Fruit fly (Drosophila melanogaster) Kc167 (cell line): Measurements from ENCODE around the gene CG1213.

ENCODE experiments used
- Myc ChIP-seq: fragments of >200 bp; optimal IDR thresholded peaks from 2 replicates; lab custom pipeline; 2017; ENCODE audit warnings: missing external identifiers
- Sin3A ChIP-seq: fragments of >200 bp; optimal IDR thresholded peaks from 2 replicates; lab custom pipeline; 2018; ENCODE audit warnings: missing external identifiers
- h ChIP-seq: fragments of >200 bp; optimal IDR thresholded peaks from 3 replicates; lab custom pipeline; 2018; ENCODE audit warnings: missing external identifiers
- insv ChIP-seq: fragments of >200 bp; optimal IDR thresholded peaks from 3 replicates; lab custom pipeline; 2018; ENCODE audit warnings: missing external identifiers
- psq ChIP-seq: fragments of >200 bp; optimal IDR thresholded peaks from 2 replicates; lab custom pipeline; 2017; ENCODE audit warnings: missing external identifiers
- ttk ChIP-seq: sonication (Bioruptor generic); optimal IDR thresholded peaks from 2 replicates; lab custom pipeline; 2017; ENCODE audit warnings: missing external identifiers

Gene CG1213

dm6 chr3R:5832345-5832981, 8.5 kb upstream of the CG1213 start:
- TF ChIP-seq Sin3A (lab: Kevin White, UChicago) = no peak
- no peak for TF ChIP-seq psq (lab: Kevin White, UChicago)
- no peak for TF ChIP-seq insv (lab: Kevin White, UChicago)
- TF ChIP-seq h (lab: Kevin White, UChicago) = no peak
- no peak for TF ChIP-seq ttk (lab: Kevin White, UChicago)
- TF ChIP-seq Myc (lab: Kevin White, UChicago) = no peak

- TF ChIP-seq Myc (lab: Kevin White, UChicago) (no peak), insv (lab: Kevin White, UChicago) (no peak), h (lab: Kevin White, UChicago) (no peak)
Measured at dm6 chr3R:5833948-5834504, 6.9 kb upstream of the CG1213 start.

dm6 chr3R:5836536-5836935, 4.4 kb upstream of the CG1213 start:
- no peak for TF ChIP-seq h (lab: Kevin White, UChicago)
- TF ChIP-seq ttk (lab: Kevin White, UChicago) = no peak
- TF ChIP-seq insv (lab: Kevin White, UChicago) = no peak
- no peak for TF ChIP-seq Sin3A (lab: Kevin White, UChicago)
- TF ChIP-seq Myc (lab: Kevin White, UChicago) = no peak
- no peak for TF ChIP-seq psq (lab: Kevin White, UChicago)

- no peak for TF ChIP-seq psq (lab: Kevin White, UChicago)
- TF ChIP-seq h (lab: Kevin White, UChicago) = no peak
- no peak for TF ChIP-seq ttk (lab: Kevin White, UChicago)
- no peak for TF ChIP-seq Myc (lab: Kevin White, UChicago)
- TF ChIP-seq insv (lab: Kevin White, UChicago) = no peak
- no peak for TF ChIP-seq Sin3A (lab: Kevin White, UChicago)
Measured at dm6 chr3R:5838683-5839365, 2.1 kb upstream of the CG1213 start.

DNA sequence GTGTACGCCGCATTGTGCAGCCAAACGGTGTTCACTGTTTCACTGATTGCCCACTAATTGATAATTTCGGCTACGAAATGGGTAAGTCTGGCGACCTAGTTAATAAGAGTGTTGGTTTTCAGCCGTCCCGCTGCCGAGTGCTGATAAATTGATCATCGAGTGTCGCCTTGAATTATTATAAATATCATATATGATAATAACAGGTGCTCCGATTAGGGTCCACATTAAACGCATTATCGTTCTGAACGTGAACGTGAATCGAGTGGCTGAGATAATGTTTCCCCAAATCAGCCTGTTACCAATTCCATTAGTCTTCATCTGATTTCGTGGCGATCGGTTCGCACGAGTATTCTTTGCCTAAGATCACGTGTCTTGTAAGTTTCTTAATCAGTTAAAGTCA, 320 bp downstream of the CG1213 start:
- TF ChIP-seq Myc (lab: Kevin White, UChicago) (no peak), psq (lab: Kevin White, UChicago) (no peak), insv (lab: Kevin White, UChicago) (no peak), Sin3A (lab: Kevin White, UChicago) (no peak), h (lab: Kevin White, UChicago) (no peak), ttk (lab: Kevin White, UChicago) (no peak)

- TF ChIP-seq h (lab: Kevin White, UChicago) (no peak), insv (lab: Kevin White, UChicago) (no peak)
Measured at dm6 chr3R:5843516-5843915, 2.5 kb downstream of the CG1213 start.

DNA sequence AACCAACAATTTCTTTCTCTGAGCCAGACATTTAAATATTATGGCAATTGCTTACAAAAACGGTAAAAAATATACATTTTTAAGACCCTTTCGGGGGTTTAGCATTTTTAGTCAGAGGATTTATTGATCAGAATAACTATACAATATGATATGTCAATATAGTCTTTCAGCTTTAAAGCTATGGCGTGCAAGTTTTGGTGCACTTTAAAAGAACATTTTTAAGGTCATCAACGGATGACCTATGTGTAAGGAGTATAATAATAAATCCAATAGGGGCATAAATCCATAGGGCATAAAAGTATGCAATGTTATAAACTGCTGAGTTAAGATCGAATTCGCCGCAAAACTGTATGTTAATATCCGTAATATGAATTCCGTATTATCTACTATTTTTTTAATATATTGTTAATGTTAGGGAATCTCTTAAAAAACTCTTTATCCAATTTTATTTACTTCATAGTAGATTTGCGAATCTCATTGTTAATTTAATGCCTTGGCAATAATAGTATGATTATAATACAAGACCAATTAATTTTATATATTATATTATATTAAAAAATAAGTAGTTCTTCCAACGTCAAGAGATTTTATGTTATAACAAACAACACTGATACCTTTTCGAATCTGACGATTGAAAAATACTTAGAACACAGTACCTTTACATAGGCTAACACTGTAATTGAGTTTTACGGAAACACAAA, 5.8 kb downstream of the CG1213 start, which contains the start of gene CG14676:
Gene CG14676 (plus strand): TSS at position 651 of the 701 bp plus-strand sequence.
- no peak for TF ChIP-seq insv (lab: Kevin White, UChicago)
- TF ChIP-seq Sin3A (lab: Kevin White, UChicago) = no peak

dm6 chr3R:5853032-5853431, 12.1 kb downstream of the CG1213 start, which contains the start of gene CG34287:
Gene CG34287, plus strand, starts transcription at chr3R:5853332.
- TF ChIP-seq insv (lab: Kevin White, UChicago) (no peak), ttk (lab: Kevin White, UChicago) (no peak), h (lab: Kevin White, UChicago) (no peak), psq (lab: Kevin White, UChicago) (no peak)

DNA sequence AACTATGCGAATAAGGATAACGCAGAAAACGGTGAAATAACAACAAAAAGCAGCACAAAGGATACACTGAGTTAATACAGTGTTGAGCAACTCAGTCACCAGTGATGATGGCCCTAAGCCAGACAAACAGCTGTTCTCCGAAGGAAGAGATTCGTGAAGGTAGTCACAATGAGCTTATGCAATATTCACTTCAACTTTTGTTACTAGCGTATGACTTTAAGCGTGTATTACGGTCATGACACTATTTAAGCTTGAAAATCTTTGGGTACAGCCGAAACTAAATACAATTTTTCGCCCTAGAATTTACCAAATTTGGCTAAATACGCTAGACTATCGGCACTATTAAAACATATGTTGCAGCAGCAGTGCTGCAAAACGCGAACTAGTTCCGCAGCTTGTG, 15.2 kb downstream of the CG1213 start, which contains the start of the genes disp and ECSIT:
Gene disp (minus strand): TSS at position 97 of the 400 bp plus-strand sequence.
Gene ECSIT (plus strand): TSS at position 371 of the 400 bp plus-strand sequence.
- TF ChIP-seq Myc (lab: Kevin White, UChicago) (no peak), h (lab: Kevin White, UChicago) (no peak), insv (lab: Kevin White, UChicago) (no peak), psq (lab: Kevin White, UChicago) (no peak), Sin3A (lab: Kevin White, UChicago) (no peak), ttk (lab: Kevin White, UChicago) (no peak)

DNA sequence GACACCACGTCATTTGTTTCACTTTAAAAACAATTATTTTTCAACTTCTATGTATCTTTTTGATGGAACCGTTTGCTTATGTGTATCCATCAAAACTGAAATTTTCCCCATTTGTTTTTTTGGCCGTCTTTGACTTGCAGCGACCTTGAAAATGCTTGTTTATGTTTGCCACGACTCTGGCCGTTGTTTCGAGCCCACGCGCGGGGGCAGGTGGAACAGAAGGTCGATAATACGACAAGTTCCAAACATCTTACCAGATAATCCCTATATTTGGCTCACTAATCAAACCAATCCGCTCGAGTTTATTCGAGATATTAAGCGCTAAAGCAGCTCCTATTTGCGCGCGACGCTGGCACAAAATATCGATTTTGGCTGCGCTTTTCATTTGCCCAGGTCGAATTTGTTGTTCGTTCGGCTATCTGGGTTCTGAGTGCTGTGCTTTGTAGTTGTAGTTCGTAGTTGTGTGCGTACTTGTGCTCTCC, 19.8 kb downstream of the CG1213 start:
- TF ChIP-seq Myc (lab: Kevin White, UChicago) = no peak
- no peak for TF ChIP-seq insv (lab: Kevin White, UChicago)
- TF ChIP-seq ttk (lab: Kevin White, UChicago) = no peak
- no peak for TF ChIP-seq psq (lab: Kevin White, UChicago)
- TF ChIP-seq h (lab: Kevin White, UChicago) = no peak
- TF ChIP-seq Sin3A (lab: Kevin White, UChicago) = no peak
